Fruit fly (Drosophila melanogaster): ENCODE results near the gene CG3939.

CG3939 gene

dm6 chrX:3174374-3174773 lies 444 bp upstream of the CG3939 start, which contains the start of gene Fcp3C:
Gene Fcp3C, minus strand, starts transcription at chrX:3174474.
- TF ChIP-seq H2.0 (GFP tag; IDR thresholded peaks at IDR 0.05), result no peak
- TF ChIP-seq CG8478 (optimal IDR thresholded peaks at IDR 0.05), result no peak
- no peak for TF ChIP-seq CG7987 (GFP tag; optimal IDR thresholded peaks at IDR 0.05)
- no peak for TF ChIP-seq CG16815 (GFP tag; optimal IDR thresholded peaks at IDR 0.05)
- no peak for TF ChIP-seq CG13296 (GFP tag; optimal IDR thresholded peaks at IDR 0.05)
- TF ChIP-seq CG2889 (GFP tag; IDR thresholded peaks at IDR 0.05), result no peak
- no peak for TF ChIP-seq Six4 (GFP tag; optimal IDR thresholded peaks at IDR 0.05)
- TF ChIP-seq Stat92E (GFP tag; optimal IDR thresholded peaks at IDR 0.05), result no peak
- no peak for TF ChIP-seq tin (GFP tag; optimal IDR thresholded peaks at IDR 0.05)
- no peak for TF ChIP-seq her (GFP tag; optimal IDR thresholded peaks at IDR 0.05)

dm6 chrX:3176193-3176592 lies 1.4 kb downstream of the CG3939 start, which contains the start of gene dnc:
Gene dnc, plus strand, starts transcription at chrX:3176440.
- TF ChIP-seq CG4820 (GFP tag; optimal IDR thresholded peaks at IDR 0.05), result no peak
- TF ChIP-seq CG32532 (GFP tag; IDR thresholded peaks at IDR 0.05), result peak; percentile 31; the same call in 1 of the 2 replicates
- TF ChIP-seq hkb (optimal IDR thresholded peaks at IDR 0.05), result no peak
- TF ChIP-seq hkb (GFP tag; IDR thresholded peaks at IDR 0.05), result peak; percentile 34; the same call in 1 of the 2 replicates
- no peak for TF ChIP-seq p53 (GFP tag; optimal IDR thresholded peaks at IDR 0.05)
- TF ChIP-seq CG3065 (GFP tag; optimal IDR thresholded peaks at IDR 0.05), result no peak
- TF ChIP-seq CG8089 (GFP tag; optimal IDR thresholded peaks at IDR 0.05), result no peak
- TF ChIP-seq Oaz (GFP tag; IDR thresholded peaks at IDR 0.05), result no peak
- no peak for TF ChIP-seq Ada2b (GFP tag; IDR thresholded peaks at IDR 0.05)
- no peak for TF ChIP-seq hth (optimal IDR thresholded peaks at IDR 0.05)
- no peak for TF ChIP-seq pfk (GFP tag; optimal IDR thresholded peaks at IDR 0.05)
- peak; percentile 49; the same call in 2 of the 3 replicates for TF ChIP-seq zen2 (GFP tag; IDR thresholded peaks at IDR 0.05; ENCODE audit: partially characterized antibody)
- TF ChIP-seq Asciz (GFP tag; optimal IDR thresholded peaks at IDR 0.05), result no peak
- no peak for TF ChIP-seq CG6854 (GFP tag; optimal IDR thresholded peaks at IDR 0.05)
- 0 out of 2 replicates have a peak, but pooled peaks have one; percentile 37 for TF ChIP-seq CG42726 (GFP tag; IDR thresholded peaks at IDR 0.05; ENCODE audit: partially characterized antibody)
- TF ChIP-seq ci (GFP tag; IDR thresholded peaks at IDR 0.05), result 0 out of 3 replicates have a peak, but pooled peaks have one; percentile 16
- 0 out of 3 replicates have a peak, but pooled peaks have one; percentile 55 for TF ChIP-seq Opbp (GFP tag; IDR thresholded peaks at IDR 0.05; ENCODE audit: partially characterized antibody)
- no peak for TF ChIP-seq rib (GFP tag; IDR thresholded peaks at IDR 0.05)
- no peak for TF ChIP-seq Fer2 (tag; optimal IDR thresholded peaks at IDR 0.05)
- TF ChIP-seq klu (GFP tag; IDR thresholded peaks at IDR 0.05), result no peak
- no peak for TF ChIP-seq Ets97D (GFP tag; optimal IDR thresholded peaks at IDR 0.05)
- TF ChIP-seq H2.0 (GFP tag; IDR thresholded peaks at IDR 0.05), result no peak
- TF ChIP-seq Awh (GFP tag; IDR thresholded peaks at IDR 0.05), result no peak
- TF ChIP-seq Hsf (GFP tag; optimal IDR thresholded peaks at IDR 0.05), result no peak
- no peak for TF ChIP-seq CG17328 (GFP tag; IDR thresholded peaks at IDR 0.05)
- TF ChIP-seq CG17829 (tag; optimal IDR thresholded peaks at IDR 0.05), result no peak
- TF ChIP-seq fu2 (GFP tag; optimal IDR thresholded peaks at IDR 0.05), result no peak
- peak; percentile 59; the same call in 1 of the 2 replicates for TF ChIP-seq bbx (GFP tag; IDR thresholded peaks at IDR 0.05; ENCODE audit: partially characterized antibody)
- TF ChIP-seq Scr (GFP tag; IDR thresholded peaks at IDR 0.05; ENCODE audit: partially characterized antibody), result 0 out of 2 replicates have a peak, but pooled peaks have one; percentile 34
- TF ChIP-seq hbn (GFP tag; IDR thresholded peaks at IDR 0.05; ENCODE audit: partially characterized antibody), result peak; percentile 53; the same call in 1 of the 2 replicates
- no peak for TF ChIP-seq usp (GFP tag; optimal IDR thresholded peaks at IDR 0.05)
- TF ChIP-seq CG34376 (GFP tag; optimal IDR thresholded peaks at IDR 0.05), result no peak
- peak; percentile 35 for TF ChIP-seq CG18599 (GFP tag; optimal IDR thresholded peaks at IDR 0.05)
- no peak for TF ChIP-seq CG9215 (GFP tag; IDR thresholded peaks at IDR 0.05)
- TF ChIP-seq E2f2 (GFP tag; IDR thresholded peaks at IDR 0.05), result no peak
- TF ChIP-seq CG10209 (GFP tag; optimal IDR thresholded peaks at IDR 0.05), result no peak
- no peak for TF ChIP-seq Poxn (GFP tag; IDR thresholded peaks at IDR 0.05)
- no peak for TF ChIP-seq bowl (GFP tag; IDR thresholded peaks at IDR 0.05)
- no peak for TF ChIP-seq zen (tag; optimal IDR thresholded peaks at IDR 0.05)
- TF ChIP-seq seq (GFP tag; IDR thresholded peaks at IDR 0.05), result peak; percentile 40; the same call in 1 of the 2 replicates
- peak; percentile 51 for TF ChIP-seq Hey (tag; optimal IDR thresholded peaks at IDR 0.05)
